Worm (Caenorhabditis elegans) whole organism, L2 larva: Measurements from ENCODE around the gene feh-1.

Experiments used
- alr-1 ChIP-seq: fragments of 150-350 bp; optimal IDR thresholded peaks from 2 replicates; lab custom pipeline; 2014; ENCODE audit warnings: missing biosample characterization, missing genetic modification characterization
- aly-2 ChIP-seq: fragments of 150-350 bp; optimal IDR thresholded peaks from 2 replicates; lab custom pipeline; 2014; ENCODE audit warnings: missing biosample characterization, missing genetic modification characterization
- ama-1 ChIP-seq: fragments of 150-350 bp; optimal IDR thresholded peaks from 2 replicates; lab custom pipeline; 2018; ENCODE audit warnings: inconsistent platforms
- ceh-82 ChIP-seq: fragments of 150-350 bp; optimal IDR thresholded peaks from 2 replicates; lab custom pipeline; 2014; ENCODE audit warnings: missing biosample characterization, missing genetic modification characterization
- gmeb-1 ChIP-seq: fragments of 150-350 bp; optimal IDR thresholded peaks from 2 replicates; lab custom pipeline; 2014; ENCODE audit warnings: missing biosample characterization, missing genetic modification characterization
- mdl-1 ChIP-seq, 2 experiments: fragments of 150-350 bp in 1 of 2; sonication (generic microtip) in 1 of 2; optimal IDR thresholded peaks; 2 replicates each; lab custom pipeline; 2017; ENCODE audit warnings: missing biosample characterization in 2 of 2, missing genetic modification characterization in 2 of 2
- nhr-11 ChIP-seq: fragments of 150-350 bp; optimal IDR thresholded peaks from 2 replicates; lab custom pipeline; 2014; ENCODE audit warnings: missing biosample characterization, missing genetic modification characterization
- nhr-12 ChIP-seq: fragments of 150-350 bp; optimal IDR thresholded peaks from 2 replicates; lab custom pipeline; 2014; ENCODE audit warnings: missing biosample characterization, missing genetic modification characterization
- nhr-77 ChIP-seq: fragments of 150-350 bp; optimal IDR thresholded peaks from 2 replicates; lab custom pipeline; 2014; ENCODE audit warnings: missing biosample characterization, missing genetic modification characterization
- peb-1 ChIP-seq: fragments of 150-350 bp; optimal IDR thresholded peaks from 2 replicates; lab custom pipeline; 2014; ENCODE audit warnings: missing biosample characterization, missing genetic modification characterization
- snpc-4 ChIP-seq: fragments of 150-350 bp; optimal IDR thresholded peaks from 2 replicates; lab custom pipeline; 2014; ENCODE audit warnings: missing biosample characterization, missing genetic modification characterization
- unc-62 ChIP-seq: fragments of 150-350 bp; optimal IDR thresholded peaks from 2 replicates; lab custom pipeline; 2014; ENCODE audit warnings: missing biosample characterization, missing genetic modification reagents, missing genetic modification characterization
- zag-1 ChIP-seq: fragments of 150-350 bp; optimal IDR thresholded peaks from 2 replicates; lab custom pipeline; 2014; ENCODE audit warnings: missing biosample characterization, missing genetic modification characterization

DNA sequence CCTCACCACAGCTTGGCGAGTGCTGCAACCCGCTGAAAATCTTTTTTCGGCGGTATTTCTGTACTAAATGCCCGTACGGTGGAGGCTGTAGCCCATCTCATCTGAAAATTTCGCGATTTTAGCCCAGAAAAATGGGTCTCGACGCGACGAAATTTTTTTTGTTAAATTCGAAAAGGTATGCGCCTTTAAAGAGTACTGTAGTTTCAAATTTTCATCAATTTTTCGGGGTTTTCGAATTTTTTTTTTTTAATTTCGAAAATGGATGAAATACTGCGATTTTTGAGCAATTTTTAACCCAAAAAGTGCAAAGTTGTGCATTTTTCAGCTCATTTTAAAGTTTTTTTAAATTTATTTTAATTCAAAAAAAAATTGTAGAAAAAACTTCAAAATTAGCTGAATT is 21.7 kb downstream of the feh-1 start, which contains the start of gene Y54F10AR.2:
- no peak for TF ChIP-seq nhr-11 (tag; lab: Kevin White, UChicago)
- TF ChIP-seq nhr-77 = no peak
- no peak for TF ChIP-seq zag-1 (tag; lab: Kevin White, UChicago)
- no peak for TF ChIP-seq alr-1 (tag; lab: Kevin White, UChicago)
- no peak for TF ChIP-seq unc-62 (GFP tag; lab: Kevin White, UChicago)
- TF ChIP-seq ceh-82 (tag; lab: Kevin White, UChicago) = no peak
- TF ChIP-seq mdl-1 (tag; optimal IDR thresholded peaks at IDR 0.05; lab: Kevin White, UChicago) = no peak
- TF ChIP-seq snpc-4 = no peak
- no peak for TF ChIP-seq nhr-12 (tag; lab: Kevin White, UChicago)
- TF ChIP-seq ama-1 (lab: Kevin White, UChicago) = no peak
- no peak for TF ChIP-seq peb-1 (tag; lab: Kevin White, UChicago)
- no peak for TF ChIP-seq gmeb-1 (tag; lab: Kevin White, UChicago)
- no peak for TF ChIP-seq aly-2 (tag; lab: Kevin White, UChicago)
